Worm (Caenorhabditis elegans) whole organism, L4 larva: ENCODE data around the gene F48E8.4.

ENCODE experiments used
- F37D6.2 ChIP-seq: sonication (generic microtip); optimal IDR thresholded peaks from 2 replicates; lab custom pipeline; 2016; ENCODE audit warnings: mild to moderate bottlenecking, missing genetic modification characterization, missing compliant biosample characterization
- F44E2.7 ChIP-seq: fragments of 200-800 bp; sonication (Bioruptor generic); IDR thresholded peaks from 2 replicates; pipeline ENCODE4 v2.1.2; 2022; ENCODE audit warnings: missing genetic modification characterization, missing compliant biosample characterization
- aha-1 ChIP-seq: fragments of 150-350 bp; peaks from one replicate; lab custom pipeline; 2014; ENCODE audit warnings: missing biosample characterization, missing genetic modification characterization
- aly-2 ChIP-seq: sonication (generic microtip); optimal IDR thresholded peaks from 2 replicates; lab custom pipeline; 2018; ENCODE audit warnings: missing biosample characterization, missing genetic modification characterization
- fkh-10 ChIP-seq: fragments of 150-350 bp; optimal IDR thresholded peaks from 2 replicates; lab custom pipeline; 2014; ENCODE audit warnings: missing biosample characterization, missing genetic modification reagents, missing genetic modification characterization
- mep-1 ChIP-seq: fragments of 150-350 bp; sonication (generic microtip); optimal IDR thresholded peaks from 3 replicates; lab custom pipeline; 2014; ENCODE audit warnings: missing biosample characterization, missing genetic modification characterization
- pha-4 ChIP-seq, 2 experiments: fragments of 150-350 bp in 1 of 2; fragments of 200-800 bp in 1 of 2; sonication (Bioruptor generic) in 1 of 2; IDR thresholded peaks in 1 of 2; optimal IDR thresholded peaks in 1 of 2; 2 replicates each; pipeline versions ENCODE4 v1.3.6 to Lab custom; 2014 to 2022; ENCODE audit warnings: missing genetic modification characterization in 2 of 2, missing genetic modification reagents in 2 of 2, missing biosample characterization in 1 of 2, missing compliant biosample characterization in 1 of 2
- pqm-1 ChIP-seq: sonication (generic microtip); optimal IDR thresholded peaks from 2 replicates; lab custom pipeline; 2017; ENCODE audit warnings: missing biosample characterization, missing genetic modification characterization
- tag-97 ChIP-seq: fragments of 200-800 bp; sonication (Bioruptor generic); IDR thresholded peaks from 2 replicates; pipeline ENCODE4 v1.3.6; 2022; ENCODE audit warnings: missing genetic modification characterization, missing compliant biosample characterization
- unc-130 ChIP-seq: sonication (generic microtip); optimal IDR thresholded peaks from 2 replicates; lab custom pipeline; 2016; ENCODE audit warnings: missing genetic modification reagents, missing genetic modification characterization, missing compliant biosample characterization
- ztf-11 ChIP-seq: fragments of 150-350 bp; optimal IDR thresholded peaks from 2 replicates; lab custom pipeline; 2014; ENCODE audit warnings: missing biosample characterization, missing genetic modification characterization

- no peak for TF ChIP-seq pqm-1 (tag; lab: Kevin White, UChicago)
- TF ChIP-seq tag-97 (GFP tag; lab: Robert Waterston, UW), result no peak
- no peak for TF ChIP-seq F37D6.2 (tag; lab: Kevin White, UChicago)
- no peak for TF ChIP-seq aha-1 (tag; lab: Kevin White, UChicago)
- TF ChIP-seq mep-1 (tag; lab: Kevin White, UChicago), result no peak
- no peak for TF ChIP-seq aly-2 (tag; lab: Kevin White, UChicago)
- no peak for TF ChIP-seq pha-4 (GFP tag; IDR thresholded peaks at IDR 0.05; lab: Robert Waterston, UW)
- TF ChIP-seq pha-4 (tag; optimal IDR thresholded peaks at IDR 0.05; lab: Kevin White, UChicago), result no peak
- no peak for TF ChIP-seq F44E2.7 (GFP tag; lab: Robert Waterston, UW)
- no peak for TF ChIP-seq fkh-10 (GFP tag; lab: Kevin White, UChicago)
- TF ChIP-seq ztf-11 (tag; lab: Kevin White, UChicago), result no peak
- TF ChIP-seq unc-130 (GFP tag; lab: Kevin White, UChicago), result no peak
Measured at ce11 chrIII:5499942-5500341, 46.6 kb downstream of the F48E8.4 start.
